Worm (Caenorhabditis elegans) whole organism, late embryonic: ENCODE measurements around the gene rpl-36.A.

Experiments
- F13H6.1 ChIP-seq: sonication (generic microtip); optimal IDR thresholded peaks from 2 replicates; lab custom pipeline; 2016; ENCODE audit warnings: missing genetic modification characterization, missing compliant biosample characterization
- K02D7.2 ChIP-seq: sonication (generic microtip); optimal IDR thresholded peaks from 2 replicates; lab custom pipeline; 2017; ENCODE audit warnings: mild to moderate bottlenecking, missing genetic modification characterization, missing compliant biosample characterization
- K09A11.1 ChIP-seq: sonication (generic microtip); optimal IDR thresholded peaks from 2 replicates; lab custom pipeline; 2017; ENCODE audit warnings: antibody characterized with exemption, mild to moderate bottlenecking, missing genetic modification characterization, missing compliant biosample characterization; ENCODE audit not compliant: insufficient read depth
- T23F11.4 ChIP-seq: fragments of 200-800 bp; sonication (Bioruptor generic); optimal IDR thresholded peaks from 2 replicates; lab custom pipeline; 2018; ENCODE audit warnings: mild to moderate bottlenecking, missing genetic modification characterization, missing compliant biosample characterization
- Y22D7AL.16 ChIP-seq: sonication (generic microtip); optimal IDR thresholded peaks from 2 replicates; lab custom pipeline; 2016; ENCODE audit warnings: missing genetic modification characterization, missing compliant biosample characterization
- ceh-14 ChIP-seq: sonication (generic microtip); optimal IDR thresholded peaks from 2 replicates; lab custom pipeline; 2016; ENCODE audit warnings: missing genotype, missing genetic modification characterization, missing compliant biosample characterization
- ceh-18 ChIP-seq: sonication (generic microtip); optimal IDR thresholded peaks from 2 replicates; lab custom pipeline; 2016; ENCODE audit warnings: missing genetic modification characterization, missing compliant biosample characterization
- ceh-2 ChIP-seq: sonication (generic microtip); optimal IDR thresholded peaks from 2 replicates; lab custom pipeline; 2016; ENCODE audit warnings: missing genotype, missing genetic modification characterization, missing compliant biosample characterization
- ceh-22 ChIP-seq: sonication (generic microtip); optimal IDR thresholded peaks from 2 replicates; lab custom pipeline; 2017; ENCODE audit warnings: missing biosample characterization, missing genetic modification characterization
- ceh-24 ChIP-seq: sonication (generic microtip); optimal IDR thresholded peaks from 2 replicates; lab custom pipeline; 2016; ENCODE audit warnings: mild to moderate bottlenecking, missing genetic modification characterization, missing compliant biosample characterization
- ceh-30 ChIP-seq: fragments of 150-350 bp; optimal IDR thresholded peaks from 2 replicates; lab custom pipeline; 2014; ENCODE audit warnings: missing biosample characterization, missing genetic modification characterization
- ceh-31 ChIP-seq: sonication (generic microtip); optimal IDR thresholded peaks from 2 replicates; lab custom pipeline; 2016; ENCODE audit warnings: missing genetic modification characterization, missing compliant biosample characterization
- ceh-6 ChIP-seq: fragments of 200-800 bp; sonication (Bioruptor generic); optimal IDR thresholded peaks from 2 replicates; lab custom pipeline; 2018; ENCODE audit warnings: mild to moderate bottlenecking, missing genetic modification characterization, missing compliant biosample characterization
- ceh-9 ChIP-seq: sonication (generic microtip); optimal IDR thresholded peaks from 2 replicates; lab custom pipeline; 2016; ENCODE audit warnings: mild to moderate bottlenecking, missing genetic modification characterization, inconsistent platforms, missing compliant biosample characterization
- dmd-4 ChIP-seq: sonication (generic microtip); optimal IDR thresholded peaks from 2 replicates; lab custom pipeline; 2016; ENCODE audit warnings: borderline replicate concordance, missing genetic modification characterization, missing compliant biosample characterization
- elt-2 ChIP-seq: sonication (generic microtip); optimal IDR thresholded peaks from 2 replicates; lab custom pipeline; 2016; ENCODE audit warnings: missing genetic modification reagents, missing genetic modification characterization, missing compliant biosample characterization
- eyg-1 ChIP-seq: sonication (generic microtip); optimal IDR thresholded peaks from 2 replicates; lab custom pipeline; 2016; ENCODE audit warnings: missing genotype, missing genetic modification characterization, missing compliant biosample characterization
- fkh-10 ChIP-seq: fragments of 150-350 bp; optimal IDR thresholded peaks from 2 replicates; lab custom pipeline; 2014; ENCODE audit warnings: missing biosample characterization, missing genetic modification reagents, missing genetic modification characterization
- hlh-13 ChIP-seq: fragments of 200-800 bp; sonication (Bioruptor generic); optimal IDR thresholded peaks from 2 replicates; lab custom pipeline; 2018; ENCODE audit warnings: mild to moderate bottlenecking, missing genetic modification characterization, missing compliant biosample characterization
- hlh-30 ChIP-seq: sonication (generic microtip); optimal IDR thresholded peaks from 2 replicates; lab custom pipeline; 2017; ENCODE audit warnings: antibody characterized with exemption, missing genetic modification characterization, missing compliant biosample characterization; ENCODE audit not compliant: insufficient read depth
- hlh-6 ChIP-seq: sonication (generic microtip); optimal IDR thresholded peaks from 2 replicates; lab custom pipeline; 2016; ENCODE audit warnings: missing genotype, missing genetic modification characterization, missing compliant biosample characterization
- hlh-8 ChIP-seq: sonication (generic microtip); optimal IDR thresholded peaks from 2 replicates; lab custom pipeline; 2016; ENCODE audit warnings: missing genotype, missing genetic modification characterization, missing compliant biosample characterization
- lim-6 ChIP-seq: sonication (generic microtip); optimal IDR thresholded peaks from 2 replicates; lab custom pipeline; 2016; ENCODE audit warnings: missing genetic modification characterization, missing compliant biosample characterization
- lin-11 ChIP-seq: fragments of 200-800 bp; sonication (Bioruptor generic); optimal IDR thresholded peaks from 2 replicates; lab custom pipeline; 2018; ENCODE audit warnings: mild to moderate bottlenecking, missing genetic modification characterization, missing compliant biosample characterization
- madf-2 ChIP-seq: sonication (generic microtip); optimal IDR thresholded peaks from 2 replicates; lab custom pipeline; 2017; ENCODE audit warnings: missing genetic modification characterization, missing compliant biosample characterization
- mec-3 ChIP-seq: sonication (generic microtip); optimal IDR thresholded peaks from 2 replicates; lab custom pipeline; 2016; ENCODE audit warnings: borderline replicate concordance, missing genetic modification characterization, missing compliant biosample characterization
- nfya-1 ChIP-seq: sonication (generic microtip); optimal IDR thresholded peaks from 2 replicates; lab custom pipeline; 2017; ENCODE audit warnings: missing genetic modification characterization, mild to moderate bottlenecking, missing compliant biosample characterization, antibody characterized with exemption, moderate library complexity
- nhr-11 ChIP-seq: fragments of 150-350 bp; optimal IDR thresholded peaks from 2 replicates; lab custom pipeline; 2014; ENCODE audit warnings: missing biosample characterization, missing genetic modification characterization
- odd-2 ChIP-seq: sonication (generic microtip); optimal IDR thresholded peaks from 2 replicates; lab custom pipeline; 2017; ENCODE audit warnings: antibody characterized with exemption, mild to moderate bottlenecking, missing genetic modification characterization, missing compliant biosample characterization
- pat-9 ChIP-seq: fragments of 200-800 bp; sonication (Bioruptor generic); optimal IDR thresholded peaks from 2 replicates; lab custom pipeline; 2018; ENCODE audit warnings: mild to moderate bottlenecking, missing genetic modification characterization, moderate library complexity, missing compliant biosample characterization
- pax-1 ChIP-seq: fragments of 150-350 bp; optimal IDR thresholded peaks from 2 replicates; lab custom pipeline; 2014; ENCODE audit warnings: missing biosample characterization, missing genetic modification characterization
- pha-2 ChIP-seq: sonication (generic microtip); optimal IDR thresholded peaks from 2 replicates; lab custom pipeline; 2017; ENCODE audit warnings: mild to moderate bottlenecking, missing genetic modification characterization, missing compliant biosample characterization
- pha-4 ChIP-seq: fragments of 150-350 bp; optimal IDR thresholded peaks from 2 replicates; lab custom pipeline; 2018; ENCODE audit warnings: missing biosample characterization, missing genetic modification reagents, missing genetic modification characterization
- pqm-1 ChIP-seq: sonication (generic microtip); optimal IDR thresholded peaks from 2 replicates; lab custom pipeline; 2016; ENCODE audit warnings: missing genetic modification characterization, missing compliant biosample characterization
- pros-1 ChIP-seq: fragments of 150-350 bp; optimal IDR thresholded peaks from 2 replicates; lab custom pipeline; 2014; ENCODE audit warnings: missing biosample characterization, missing genetic modification reagents, missing genetic modification characterization
- sox-2 ChIP-seq: fragments of 200-800 bp; sonication (Bioruptor generic); IDR thresholded peaks from 2 replicates; pipeline ENCODE4 v1.3.6; 2022; ENCODE audit warnings: missing genetic modification reagents, missing genetic modification characterization, missing compliant biosample characterization
- tbx-2 ChIP-seq: sonication (generic microtip); optimal IDR thresholded peaks from 2 replicates; lab custom pipeline; 2016; ENCODE audit warnings: missing genetic modification characterization, missing compliant biosample characterization
- unc-3 ChIP-seq, 2 experiments: fragments of 200-800 bp in 1 of 2; sonication (Bioruptor generic) in 1 of 2; sonication (generic microtip) in 1 of 2; conservative IDR thresholded peaks in 1 of 2; optimal IDR thresholded peaks in 1 of 2; 2 replicates each; pipeline versions ENCODE4 v1.3.6 to Lab custom; 2016 to 2022; ENCODE audit warnings: missing compliant biosample characterization in 2 of 2, missing genetic modification characterization in 2 of 2, missing genetic modification reagents in 1 of 2
- unc-42 ChIP-seq: sonication (generic microtip); optimal IDR thresholded peaks from 2 replicates; lab custom pipeline; 2016; ENCODE audit warnings: missing genotype, missing genetic modification characterization, missing compliant biosample characterization
- unc-86 ChIP-seq: sonication (generic microtip); optimal IDR thresholded peaks from 2 replicates; lab custom pipeline; 2016; ENCODE audit warnings: missing genetic modification characterization, missing compliant biosample characterization
- ztf-16 ChIP-seq: sonication (generic microtip); optimal IDR thresholded peaks from 2 replicates; lab custom pipeline; 2017; ENCODE audit warnings: missing genetic modification characterization, missing compliant biosample characterization

rpl-36.A gene

ce11 chrII:11107828-11108227 is 10.8 kb upstream of the rpl-36.A start, which contains the start of gene apc-17:
Gene apc-17, plus strand, starts transcription at chrII:11108128.
- no peak for TF ChIP-seq nhr-11 (tag; lab: Kevin White, UChicago)
- no peak for TF ChIP-seq ceh-18 (tag; lab: Kevin White, UChicago)
- no peak for TF ChIP-seq hlh-13
- no peak for TF ChIP-seq ceh-6 (GFP tag; lab: Kevin White, UChicago)
- no peak for TF ChIP-seq pha-2
- TF ChIP-seq ceh-30 (tag; lab: Kevin White, UChicago): no peak
- no peak for TF ChIP-seq eyg-1 (tag; lab: Kevin White, UChicago)
- TF ChIP-seq ceh-9: no peak
- no peak for TF ChIP-seq T23F11.4 (GFP tag; lab: Kevin White, UChicago)

DNA sequence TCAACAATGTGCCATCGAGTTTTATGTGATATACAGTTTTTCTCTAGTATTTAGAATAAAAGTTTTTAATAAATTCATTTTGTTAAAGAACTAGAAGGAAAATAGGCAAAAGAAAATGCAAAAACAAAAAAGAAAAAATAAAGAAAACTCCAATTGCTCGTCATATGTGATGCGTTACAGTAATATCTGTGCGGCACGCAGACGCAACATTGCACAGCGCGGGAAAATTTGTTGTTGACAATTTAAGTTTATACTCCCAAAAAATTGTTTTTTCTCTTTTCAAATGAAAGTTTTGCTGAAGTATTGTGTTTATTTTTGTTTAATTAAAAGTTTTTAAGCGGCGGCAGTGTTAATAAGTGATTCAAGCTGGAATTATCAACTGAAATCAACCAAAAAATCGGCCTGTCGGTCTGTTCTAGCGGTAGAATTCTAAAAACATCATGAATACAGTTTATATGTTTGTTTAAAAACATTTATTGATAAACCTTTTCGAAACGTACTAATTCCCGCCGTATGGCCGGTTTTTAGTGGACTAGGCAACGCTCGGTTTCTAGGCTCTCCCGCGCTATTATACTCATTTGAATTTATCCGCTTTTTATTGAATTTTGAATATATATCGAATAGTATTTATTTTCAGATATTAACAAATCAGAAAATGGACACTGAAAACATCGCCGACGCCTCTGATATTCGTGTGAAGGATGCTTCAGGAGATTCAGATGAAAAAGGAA is 9.1 kb upstream of the rpl-36.A start, which contains the start of gene nasp-1:
Gene nasp-1 (plus strand): TSS at position 632 of the 731 bp plus-strand sequence.
- TF ChIP-seq pax-1 (tag; lab: Kevin White, UChicago): no peak
- no peak for TF ChIP-seq pat-9

ce11 chrII:11104162-11104561 is 7.2 kb upstream of the rpl-36.A start, which contains the start of gene C09H10.9:
Gene C09H10.9, plus strand, starts transcription at chrII:11104462.
- TF ChIP-seq pha-4 (tag; lab: Kevin White, UChicago): no peak
- TF ChIP-seq fkh-10 (GFP tag; lab: Kevin White, UChicago): no peak
- TF ChIP-seq madf-2: no peak
- TF ChIP-seq hlh-8 (tag; lab: Kevin White, UChicago): no peak
- no peak for TF ChIP-seq unc-3 (GFP tag; conservative IDR thresholded peaks at IDR 0.05; lab: Robert Waterston, UW)
- TF ChIP-seq unc-3 (tag; optimal IDR thresholded peaks at IDR 0.05; lab: Kevin White, UChicago): no peak
- no peak for TF ChIP-seq elt-2
- no peak for TF ChIP-seq lin-11 (tag; lab: Kevin White, UChicago)
- TF ChIP-seq hlh-30: no peak
- TF ChIP-seq ceh-2 (tag; lab: Kevin White, UChicago): no peak
- TF ChIP-seq hlh-6 (tag; lab: Kevin White, UChicago): no peak
- no peak for TF ChIP-seq pax-1 (tag; lab: Kevin White, UChicago)
- no peak for TF ChIP-seq Y22D7AL.16
- TF ChIP-seq sox-2 (GFP tag; lab: Robert Waterston, UW): no peak
- no peak for TF ChIP-seq mec-3 (tag; lab: Kevin White, UChicago)
- no peak for TF ChIP-seq ztf-16
- no peak for TF ChIP-seq nfya-1
- TF ChIP-seq ceh-22: no peak
- TF ChIP-seq pat-9: no peak
- TF ChIP-seq odd-2 (tag; lab: Kevin White, UChicago): no peak
- TF ChIP-seq, all 69 proteins: peak for 0

- no peak for TF ChIP-seq hlh-6 (tag; lab: Kevin White, UChicago)
- no peak for TF ChIP-seq pros-1
- no peak for TF ChIP-seq pha-4 (tag; lab: Kevin White, UChicago)
- TF ChIP-seq ceh-2 (tag; lab: Kevin White, UChicago): no peak
Measured at ce11 chrII:11103657-11104056, 6.7 kb upstream of the rpl-36.A start, which contains the start of gene C09H10.5. Gene C09H10.5, minus strand, starts transcription at chrII:11103757.

DNA sequence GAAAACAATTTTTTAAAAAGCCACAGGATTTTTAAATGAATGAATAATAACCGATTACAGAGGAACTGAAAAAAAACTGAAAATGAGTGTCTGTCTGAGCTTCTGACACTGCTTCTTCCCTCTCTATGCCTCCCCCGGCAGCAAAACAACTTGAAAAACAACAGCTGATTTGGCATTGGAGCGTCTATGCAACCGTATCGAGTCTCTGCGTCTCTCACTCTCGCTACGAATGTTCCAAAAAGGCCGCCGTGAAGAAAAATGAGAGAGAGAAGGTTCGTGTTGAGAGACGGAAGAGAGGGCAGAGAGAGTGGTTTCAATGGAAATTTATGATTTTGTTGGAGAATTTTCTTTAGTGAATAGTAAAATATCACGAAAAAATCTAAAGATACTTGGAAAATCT is 6.0 kb upstream of the rpl-36.A start:
- TF ChIP-seq nhr-11 (tag; lab: Kevin White, UChicago) (no peak), nfya-1 (peak; percentile 63), hlh-30 (peak; percentile 66)

DNA sequence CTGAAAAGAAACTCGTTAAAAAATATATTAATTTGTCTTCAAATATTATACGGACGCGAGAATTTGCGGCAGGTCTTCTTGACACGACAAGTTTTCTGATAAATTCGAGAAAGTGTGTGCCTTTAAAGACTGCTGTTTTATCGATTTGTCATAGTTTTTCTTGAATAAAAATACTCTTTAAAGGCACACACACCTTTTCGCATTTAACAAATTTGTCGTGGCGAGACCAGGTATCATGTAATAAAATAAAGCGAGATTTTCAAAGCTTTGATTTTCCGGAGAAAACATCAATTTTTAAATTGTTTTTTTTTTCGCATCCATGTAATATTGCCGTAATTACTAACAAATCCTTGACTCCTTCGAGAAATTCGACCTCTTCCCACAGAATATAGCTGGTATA is 4.2 kb upstream of the rpl-36.A start:
- TF ChIP-seq ceh-9 (no peak), lim-6 (no peak), ceh-22 (no peak), ceh-31 (tag; lab: Kevin White, UChicago) (no peak), unc-86 (tag; lab: Kevin White, UChicago) (no peak), F13H6.1 (tag; lab: Kevin White, UChicago) (no peak), hlh-6 (tag; lab: Kevin White, UChicago) (no peak), pqm-1 (no peak), K09A11.1 (no peak), K02D7.2 (no peak), ceh-14 (tag; lab: Kevin White, UChicago) (no peak), unc-3 (GFP tag; conservative IDR thresholded peaks at IDR 0.05; lab: Robert Waterston, UW) (no peak), unc-3 (tag; optimal IDR thresholded peaks at IDR 0.05; lab: Kevin White, UChicago) (no peak), ceh-6 (GFP tag; lab: Kevin White, UChicago) (no peak), unc-42 (tag; lab: Kevin White, UChicago) (no peak), ceh-24 (tag; lab: Kevin White, UChicago) (no peak), tbx-2 (tag; lab: Kevin White, UChicago) (no peak), dmd-4 (tag; lab: Kevin White, UChicago) (no peak), elt-2 (no peak)
